Fruit fly (Drosophila melanogaster) whole organism, embryonic: ENCODE results near the gene CG14695.

Experiments
- Bdp1 ChIP-seq: fragments of 200-800 bp; sonication (Bioruptor generic); optimal IDR thresholded peaks from 3 replicates; lab custom pipeline; 2016; ENCODE audit warnings: missing biosample characterization, missing genetic modification characterization
- CG11247 ChIP-seq: fragments of 200-800 bp; sonication (Bioruptor generic); IDR thresholded peaks from 2 replicates; pipeline ENCODE4 v1.3.6; 2022; ENCODE audit warnings: missing biosample characterization, missing genetic modification characterization
- CG11456 ChIP-seq: fragments of 200-800 bp; sonication (Bioruptor generic); IDR thresholded peaks from 3 replicates; pipeline ENCODE4 v1.3.6; 2022; ENCODE audit warnings: missing biosample characterization, missing genetic modification characterization
- CG11696 ChIP-seq: fragments of 200-800 bp; sonication (Bioruptor generic); IDR thresholded peaks from 2 replicates; pipeline ENCODE4 v1.3.6; 2022; ENCODE audit warnings: missing biosample characterization, missing genetic modification characterization
- CG14050 ChIP-seq: fragments of 200-800 bp; sonication (Bioruptor generic); IDR thresholded peaks from 3 replicates; pipeline ENCODE4 v1.3.6; 2022; ENCODE audit warnings: missing biosample characterization, missing genetic modification characterization
- CG14667 ChIP-seq: fragments of 200-800 bp; sonication (Bioruptor generic); IDR thresholded peaks from 2 replicates; pipeline ENCODE4 v1.3.6; 2022; ENCODE audit warnings: missing biosample characterization, missing genetic modification characterization
- CG15269 ChIP-seq: fragments of 200-800 bp; sonication (Bioruptor generic); optimal IDR thresholded peaks from 2 replicates; lab custom pipeline; 2018; ENCODE audit warnings: missing biosample characterization, mild to moderate bottlenecking, missing genetic modification characterization, moderate library complexity
- CG16863 ChIP-seq: fragments of 200-800 bp; sonication (Bioruptor generic); optimal IDR thresholded peaks from 3 replicates; lab custom pipeline; 2016; ENCODE audit warnings: missing biosample characterization, missing genetic modification characterization
- CG17328 ChIP-seq: fragments of 200-800 bp; sonication (Bioruptor generic); IDR thresholded peaks from 2 replicates; pipeline ENCODE4 v1.3.6; 2022; ENCODE audit warnings: missing biosample characterization, missing genetic modification characterization
- CG1792 ChIP-seq: fragments of 200-800 bp; sonication (Bioruptor generic); optimal IDR thresholded peaks from 2 replicates; lab custom pipeline; 2016; ENCODE audit warnings: missing biosample characterization, missing genetic modification characterization
- CG2875 ChIP-seq: fragments of 200-800 bp; sonication (Bioruptor generic); optimal IDR thresholded peaks from 2 replicates; lab custom pipeline; 2017; ENCODE audit warnings: missing biosample characterization, mild to moderate bottlenecking, missing genetic modification characterization, missing genetic modification reagents
- CG31224 ChIP-seq: fragments of 200-800 bp; sonication (Bioruptor generic); IDR thresholded peaks from 2 replicates; pipeline ENCODE4 v1.3.6; 2022; ENCODE audit warnings: missing biosample characterization, missing genetic modification characterization
- CG31388 ChIP-seq: fragments of 200-800 bp; sonication (Bioruptor generic); optimal IDR thresholded peaks from 2 replicates; lab custom pipeline; 2016; ENCODE audit warnings: missing biosample characterization, missing genetic modification characterization
- CG3281 ChIP-seq: fragments of 200-800 bp; sonication (Bioruptor generic); optimal IDR thresholded peaks from 3 replicates; lab custom pipeline; 2017; ENCODE audit warnings: missing biosample characterization, mild to moderate bottlenecking, missing genetic modification characterization
- CG34422 ChIP-seq: fragments of 200-800 bp; sonication (Bioruptor generic); IDR thresholded peaks from 3 replicates; pipeline ENCODE4 v1.3.6; 2022; ENCODE audit warnings: missing biosample characterization, missing genetic modification characterization
- CG5180 ChIP-seq: fragments of 200-800 bp; sonication (Bioruptor generic); optimal IDR thresholded peaks from 3 replicates; lab custom pipeline; 2017; ENCODE audit warnings: missing biosample characterization, missing genetic modification characterization, mild to moderate bottlenecking, moderate library complexity, missing genetic modification reagents
- CG6175 ChIP-seq: fragments of 200-800 bp; sonication (Bioruptor generic); IDR thresholded peaks from 3 replicates; pipeline ENCODE4 v1.3.6; 2022; ENCODE audit warnings: missing biosample characterization, missing genetic modification characterization
- CG8281 ChIP-seq: fragments of 200-800 bp; sonication (Bioruptor generic); optimal IDR thresholded peaks from 2 replicates; lab custom pipeline; 2018; ENCODE audit warnings: missing biosample characterization, mild to moderate bottlenecking, missing genetic modification characterization, moderate library complexity
- CG8290 ChIP-seq, 3 experiments: fragments of 200-800 bp; sonication (Bioruptor generic); optimal IDR thresholded peaks; 2 replicates each; lab custom pipeline; 2016 to 2019; ENCODE audit warnings: missing biosample characterization in 3 of 3, missing genetic modification characterization in 3 of 3, mild to moderate bottlenecking in 2 of 3, moderate library complexity in 1 of 3
- CG8359 ChIP-seq: fragments of 200-800 bp; sonication (Bioruptor generic); optimal IDR thresholded peaks from 2 replicates; lab custom pipeline; 2017; ENCODE audit warnings: missing biosample characterization, mild to moderate bottlenecking, missing genetic modification characterization, borderline replicate concordance
- HLH54F ChIP-seq: fragments of 200-800 bp; sonication (Bioruptor generic); optimal IDR thresholded peaks from 3 replicates; lab custom pipeline; 2016; ENCODE audit warnings: missing biosample characterization, missing genetic modification characterization
- HLHmδ ChIP-seq: fragments of 200-800 bp; sonication (Bioruptor generic); optimal IDR thresholded peaks from 2 replicates; lab custom pipeline; 2018; ENCODE audit warnings: missing biosample characterization, mild to moderate bottlenecking, missing genetic modification characterization, moderate library complexity
- Hmx ChIP-seq: fragments of 200-800 bp; sonication (Bioruptor generic); optimal IDR thresholded peaks from 2 replicates; lab custom pipeline; 2016; ENCODE audit warnings: missing biosample characterization, missing genetic modification characterization
- Hr39 ChIP-seq: fragments of >200 bp; optimal IDR thresholded peaks from 2 replicates; lab custom pipeline; 2017
- Hsf ChIP-seq: fragments of 200-800 bp; sonication (Bioruptor generic); optimal IDR thresholded peaks from 3 replicates; lab custom pipeline; 2016; ENCODE audit warnings: missing biosample characterization, missing genetic modification characterization
- Mad ChIP-seq: fragments of 200-800 bp; sonication (Bioruptor generic); optimal IDR thresholded peaks from 2 replicates; lab custom pipeline; 2016; ENCODE audit warnings: missing biosample characterization, missing genetic modification characterization
- Oli ChIP-seq: fragments of 200-800 bp; sonication (Bioruptor generic); optimal IDR thresholded peaks from 2 replicates; lab custom pipeline; 2018; ENCODE audit warnings: missing biosample characterization, mild to moderate bottlenecking, missing genetic modification characterization, moderate library complexity
- ara ChIP-seq: fragments of 200-800 bp; sonication (Bioruptor generic); IDR thresholded peaks from 2 replicates; pipeline ENCODE4 v1.3.6; 2022; ENCODE audit warnings: missing biosample characterization, missing genetic modification characterization
- ato ChIP-seq: fragments of 200-800 bp; sonication (Bioruptor generic); IDR thresholded peaks from 2 replicates; pipeline ENCODE4 v1.3.6; 2022; ENCODE audit warnings: missing biosample characterization, missing genetic modification characterization; ENCODE audit not compliant: partially characterized antibody
- bigmax ChIP-seq: fragments of 200-800 bp; sonication (Bioruptor generic); optimal IDR thresholded peaks from 2 replicates; lab custom pipeline; 2018; ENCODE audit warnings: missing biosample characterization, mild to moderate bottlenecking, missing genetic modification characterization
- btn ChIP-seq: fragments of 200-800 bp; sonication (Bioruptor generic); optimal IDR thresholded peaks from 2 replicates; lab custom pipeline; 2016; ENCODE audit warnings: missing biosample characterization, missing genetic modification characterization
- chn ChIP-seq: fragments of 200-800 bp; sonication (Bioruptor generic); optimal IDR thresholded peaks from 2 replicates; lab custom pipeline; 2016; ENCODE audit warnings: missing biosample characterization, missing genetic modification characterization
- ci ChIP-seq: fragments of 200-800 bp; sonication (Bioruptor generic); IDR thresholded peaks from 3 replicates; pipeline ENCODE4 v1.3.6; 2022; ENCODE audit warnings: missing biosample characterization, missing genetic modification characterization
- crp ChIP-seq, 2 experiments: fragments of 200-800 bp; sonication (Bioruptor generic); optimal IDR thresholded peaks; 2 replicates in 1 of 2; 3 replicates in 1 of 2; lab custom pipeline; 2017; ENCODE audit warnings: missing biosample characterization in 2 of 2, missing genetic modification characterization in 2 of 2, mild to moderate bottlenecking in 1 of 2, moderate library complexity in 1 of 2
- dati ChIP-seq: fragments of 200-800 bp; sonication (Bioruptor generic); IDR thresholded peaks from 2 replicates; pipeline ENCODE4 v1.3.6; 2022; ENCODE audit warnings: missing biosample characterization, missing genetic modification characterization
- dmrt99B ChIP-seq: fragments of 200-800 bp; sonication (Bioruptor generic); optimal IDR thresholded peaks from 2 replicates; lab custom pipeline; 2018; ENCODE audit warnings: missing biosample characterization, mild to moderate bottlenecking, missing genetic modification characterization, moderate library complexity
- gce ChIP-seq: fragments of 200-800 bp; sonication (Bioruptor generic); IDR thresholded peaks from 3 replicates; pipeline ENCODE4 v1.3.6; 2022; ENCODE audit warnings: missing biosample characterization, missing genetic modification characterization
- hbn ChIP-seq: fragments of 200-800 bp; sonication (Bioruptor generic); IDR thresholded peaks from 2 replicates; pipeline ENCODE4 v1.3.6; 2022; ENCODE audit warnings: missing biosample characterization, missing genetic modification characterization; ENCODE audit not compliant: partially characterized antibody
- ind ChIP-seq: fragments of 200-800 bp; sonication (Bioruptor generic); optimal IDR thresholded peaks from 3 replicates; lab custom pipeline; 2016; ENCODE audit warnings: missing biosample characterization, missing genetic modification characterization
- kah ChIP-seq: fragments of 200-800 bp; sonication (Bioruptor generic); optimal IDR thresholded peaks from 2 replicates; lab custom pipeline; 2018; ENCODE audit warnings: missing biosample characterization, mild to moderate bottlenecking, missing genetic modification characterization
- kni ChIP-seq: fragments of 200-800 bp; sonication (Bioruptor generic); optimal IDR thresholded peaks from 3 replicates; lab custom pipeline; 2017; ENCODE audit warnings: mild to moderate bottlenecking, missing biosample characterization, missing genetic modification reagents, missing genetic modification characterization
- nom ChIP-seq: fragments of 200-800 bp; sonication (Bioruptor generic); optimal IDR thresholded peaks from 2 replicates; lab custom pipeline; 2017; ENCODE audit warnings: missing biosample characterization, missing genetic modification characterization, mild to moderate bottlenecking, moderate library complexity, missing genetic modification reagents
- pita ChIP-seq: fragments of 200-800 bp; sonication (Bioruptor generic); optimal IDR thresholded peaks from 2 replicates; lab custom pipeline; 2017; ENCODE audit warnings: missing biosample characterization, mild to moderate bottlenecking, missing genetic modification characterization
- row ChIP-seq: fragments of 200-800 bp; sonication (Bioruptor generic); IDR thresholded peaks from 3 replicates; pipeline ENCODE4 v1.3.6; 2022; ENCODE audit warnings: missing biosample characterization, missing genetic modification characterization
- run ChIP-seq: fragments of 200-800 bp; sonication (Bioruptor generic); optimal IDR thresholded peaks from 3 replicates; lab custom pipeline; 2018; ENCODE audit warnings: missing biosample characterization, mild to moderate bottlenecking, missing genetic modification characterization
- seq ChIP-seq: fragments of 200-800 bp; sonication (Bioruptor generic); IDR thresholded peaks from 2 replicates; pipeline ENCODE4 v1.3.6; 2022; ENCODE audit warnings: missing biosample characterization, missing genetic modification characterization
- sisA ChIP-seq: fragments of 200-800 bp; sonication (Bioruptor generic); IDR thresholded peaks from 2 replicates; pipeline ENCODE4 v1.3.6; 2022; ENCODE audit warnings: missing biosample characterization, missing genetic modification characterization
- sqz ChIP-seq: fragments of 200-800 bp; sonication (Bioruptor generic); optimal IDR thresholded peaks from 3 replicates; lab custom pipeline; 2018; ENCODE audit warnings: missing biosample characterization, mild to moderate bottlenecking, missing genetic modification characterization
- tin ChIP-seq: fragments of 200-800 bp; sonication (Bioruptor generic); optimal IDR thresholded peaks from 3 replicates; lab custom pipeline; 2016; ENCODE audit warnings: missing biosample characterization, missing genetic modification characterization
- unpg ChIP-seq: fragments of 200-800 bp; sonication (Bioruptor generic); optimal IDR thresholded peaks from 3 replicates; lab custom pipeline; 2018; ENCODE audit warnings: missing biosample characterization, mild to moderate bottlenecking, missing genetic modification characterization, moderate library complexity

CG14695 gene

DNA sequence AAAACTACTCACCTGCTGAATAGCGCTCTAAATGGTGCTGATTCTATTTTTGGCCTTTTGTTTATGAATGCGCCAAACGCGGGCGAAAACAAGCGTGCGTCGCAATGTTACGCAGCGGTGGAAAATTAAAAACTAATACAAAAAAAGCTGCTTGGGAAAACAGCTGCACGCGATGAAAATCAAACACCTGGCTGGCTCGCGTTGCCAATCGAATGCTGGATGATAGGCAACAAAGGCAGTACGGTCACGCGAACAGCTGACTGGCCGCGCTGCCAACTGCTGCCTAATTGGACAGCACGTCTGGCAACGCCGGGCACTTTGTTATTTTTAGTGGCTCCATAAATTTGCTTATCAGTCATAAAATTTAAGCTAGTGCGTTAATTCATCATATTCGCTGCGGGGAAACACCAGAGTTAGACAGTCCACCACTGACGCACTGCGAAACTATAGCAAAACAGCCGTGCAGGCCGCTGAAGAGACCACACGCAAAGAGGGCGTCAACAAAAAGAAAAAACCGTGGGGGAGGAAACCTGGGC, 10.6 kb downstream of the CG14695 start, which contains the start of the genes SelR and Tsp86D (continued):
- no peak for TF ChIP-seq Bdp1 (GFP tag; lab: Kevin White, UChicago)
- no peak for TF ChIP-seq CG8281 (tag; lab: Kevin White, UChicago)
- TF ChIP-seq tin (GFP tag; lab: Kevin White, UChicago) = no peak
- TF ChIP-seq CG14667 = no peak
- TF ChIP-seq CG5180 (GFP tag; lab: Kevin White, UChicago) = no peak
- TF ChIP-seq hbn (GFP tag; lab: Robert Waterston, UW) = peak; percentile 27; the same call in 1 of the 2 replicates
- TF ChIP-seq row (GFP tag; lab: Robert Waterston, UW) = peak; percentile 13; the same call in 1 of the 3 replicates
- no peak for TF ChIP-seq CG1792 (GFP tag; lab: Kevin White, UChicago)
- TF ChIP-seq kni = peak; percentile 16
- TF ChIP-seq CG16863 (GFP tag; lab: Kevin White, UChicago) = no peak
- no peak for TF ChIP-seq sisA (GFP tag; lab: Robert Waterston, UW)
- TF ChIP-seq seq (GFP tag; lab: Robert Waterston, UW) = no peak
- 0 out of 2 replicates have a peak, but pooled peaks have one; percentile 29 for TF ChIP-seq CG11696 (GFP tag; lab: Robert Waterston, UW)
- no peak for TF ChIP-seq CG31224 (GFP tag; lab: Robert Waterston, UW)
- no peak for TF ChIP-seq ara (GFP tag; lab: Robert Waterston, UW)
- no peak for TF ChIP-seq CG6175
- peak; percentile 18 for TF ChIP-seq CG8290 (GFP tag; optimal IDR thresholded peaks at IDR 0.05; lab: Kevin White, UChicago)
- TF ChIP-seq CG8290 (tag; optimal IDR thresholded peaks at IDR 0.05; lab: Kevin White, UChicago) = peak in 1 of 2 experiments; percentile 65
- TF ChIP-seq Hmx (GFP tag; lab: Kevin White, UChicago) = no peak
- peak; percentile 35 for TF ChIP-seq CG15269 (tag; lab: Kevin White, UChicago)
- TF ChIP-seq Hr39 (lab: Kevin White, UChicago) = no peak
- TF ChIP-seq HLH54F (GFP tag; lab: Kevin White, UChicago) = no peak
- TF ChIP-seq CG17328 = no peak
- 0 out of 2 replicates have a peak, but pooled peaks have one; percentile 12 for TF ChIP-seq ato (GFP tag; lab: Robert Waterston, UW)
- no peak for TF ChIP-seq CG11456 (GFP tag; lab: Robert Waterston, UW)
- TF ChIP-seq chn (GFP tag; lab: Kevin White, UChicago) = no peak
- TF ChIP-seq btn (GFP tag; lab: Kevin White, UChicago) = no peak
- TF ChIP-seq run (tag; lab: Kevin White, UChicago) = peak; percentile 25
- TF ChIP-seq ind (GFP tag; lab: Kevin White, UChicago) = no peak
- TF ChIP-seq CG2875 (GFP tag; lab: Kevin White, UChicago) = no peak
- TF ChIP-seq HLHmδ (GFP tag; lab: Kevin White, UChicago) = peak; percentile 78
- TF ChIP-seq ci (GFP tag; lab: Robert Waterston, UW) = peak; percentile 24; the same call in 2 of the 3 replicates
- no peak for TF ChIP-seq pita (GFP tag; lab: Kevin White, UChicago)
- no peak for TF ChIP-seq CG14050
- TF ChIP-seq unpg (GFP tag; lab: Kevin White, UChicago) = peak; percentile 40
- peak; percentile 78 for TF ChIP-seq kah (GFP tag; lab: Kevin White, UChicago)
- no peak for TF ChIP-seq CG31388 (GFP tag; lab: Kevin White, UChicago)
- no peak for TF ChIP-seq CG8359 (GFP tag; lab: Kevin White, UChicago)
- no peak for TF ChIP-seq Hsf (GFP tag; lab: Kevin White, UChicago)
- no peak for TF ChIP-seq Oli (tag; lab: Kevin White, UChicago)
- TF ChIP-seq CG34422 (GFP tag; lab: Robert Waterston, UW) = peak; percentile 70; the same call in 1 of the 3 replicates
- TF ChIP-seq CG11247 (GFP tag; lab: Robert Waterston, UW) = no peak
- peak; percentile 80 for TF ChIP-seq sqz (GFP tag; lab: Kevin White, UChicago)
- TF ChIP-seq dmrt99B (tag; lab: Kevin White, UChicago) = peak; percentile 1
- peak; percentile 96 to 100 for TF ChIP-seq crp (GFP tag; optimal IDR thresholded peaks at IDR 0.05; lab: Kevin White, UChicago)
- TF ChIP-seq CG3281 = peak; percentile 69
- no peak for TF ChIP-seq gce (GFP tag; lab: Robert Waterston, UW)
- TF ChIP-seq Mad (GFP tag; lab: Kevin White, UChicago) = no peak
- no peak for TF ChIP-seq bigmax (GFP tag; lab: Kevin White, UChicago)
- peak; percentile 9 for TF ChIP-seq nom
- no peak for TF ChIP-seq dati (GFP tag; lab: Robert Waterston, UW)
